Fruit fly (Drosophila melanogaster) whole organism, embryonic: ENCODE data around the gene CG4297.
A peak's percentile ranks its signal among the peaks of the same experiment; 100 is the strongest.

Experiments used
- ATbp ChIP-seq: fragments of 200-800 bp; sonication (Bioruptor generic); optimal IDR thresholded peaks from 2 replicates; lab custom pipeline; 2017; ENCODE audit warnings: missing biosample characterization, mild to moderate bottlenecking, missing genetic modification characterization, missing genetic modification reagents
- Adf1 ChIP-seq: fragments of 200-800 bp; sonication (Bioruptor generic); IDR thresholded peaks from 2 replicates; pipeline ENCODE4 v1.3.6; 2022; ENCODE audit warnings: missing biosample characterization, missing genetic modification characterization
- BtbVII ChIP-seq: fragments of 200-800 bp; sonication (Bioruptor generic); optimal IDR thresholded peaks from 3 replicates; lab custom pipeline; 2017; ENCODE audit warnings: missing biosample characterization, mild to moderate bottlenecking, missing genetic modification characterization
- CG11504 ChIP-seq: fragments of 200-800 bp; sonication (Bioruptor generic); optimal IDR thresholded peaks from 3 replicates; lab custom pipeline; 2019; ENCODE audit warnings: missing biosample characterization, mild to moderate bottlenecking, missing genetic modification characterization, moderate library complexity
- CG12104 ChIP-seq: fragments of 200-800 bp; sonication (Bioruptor generic); optimal IDR thresholded peaks from 3 replicates; lab custom pipeline; 2016; ENCODE audit warnings: missing biosample characterization, missing genetic modification characterization
- CG13894 ChIP-seq: fragments of 200-800 bp; sonication (Bioruptor generic); optimal IDR thresholded peaks from 3 replicates; lab custom pipeline; 2018; ENCODE audit warnings: missing biosample characterization, mild to moderate bottlenecking, missing genetic modification characterization, moderate library complexity
- CG14860 ChIP-seq: fragments of 200-800 bp; sonication (Bioruptor generic); IDR thresholded peaks from 3 replicates; pipeline ENCODE4 v1.3.6; 2022; ENCODE audit warnings: missing biosample characterization, missing genetic modification characterization; ENCODE audit not compliant: partially characterized antibody
- CG1529 ChIP-seq: fragments of 200-800 bp; sonication (Bioruptor generic); optimal IDR thresholded peaks from 3 replicates; lab custom pipeline; 2018; ENCODE audit warnings: missing biosample characterization, missing genetic modification characterization
- CG1602 ChIP-seq: fragments of 200-800 bp; sonication (Bioruptor generic); optimal IDR thresholded peaks from 3 replicates; lab custom pipeline; 2016; ENCODE audit warnings: missing biosample characterization, missing genetic modification characterization
- CG17385 ChIP-seq: fragments of 200-800 bp; sonication (Bioruptor generic); optimal IDR thresholded peaks from 3 replicates; lab custom pipeline; 2018; ENCODE audit warnings: missing biosample characterization, mild to moderate bottlenecking, missing genetic modification characterization
- CG17802 ChIP-seq: fragments of 200-800 bp; sonication (Bioruptor generic); optimal IDR thresholded peaks from 2 replicates; lab custom pipeline; 2018; ENCODE audit warnings: missing biosample characterization, mild to moderate bottlenecking, missing genetic modification characterization, moderate library complexity
- CG17829 ChIP-seq: fragments of 200-800 bp; optimal IDR thresholded peaks from 2 replicates; lab custom pipeline; 2019; ENCODE audit warnings: missing biosample characterization, mild to moderate bottlenecking, missing genetic modification characterization, moderate library complexity
- CG3838 ChIP-seq: fragments of 200-800 bp; sonication (Bioruptor generic); optimal IDR thresholded peaks from 3 replicates; lab custom pipeline; 2016; ENCODE audit warnings: missing biosample characterization, missing genetic modification characterization
- CG4424 ChIP-seq: fragments of 200-800 bp; sonication (Bioruptor generic); optimal IDR thresholded peaks from 3 replicates; lab custom pipeline; 2016; ENCODE audit warnings: missing biosample characterization, missing genetic modification characterization
- CG6683 ChIP-seq: fragments of 200-800 bp; sonication (Bioruptor generic); optimal IDR thresholded peaks from 2 replicates; lab custom pipeline; 2017; ENCODE audit warnings: missing biosample characterization, mild to moderate bottlenecking, missing genetic modification characterization, missing genetic modification reagents
- CG6765 ChIP-seq: fragments of 200-800 bp; sonication (Bioruptor generic); optimal IDR thresholded peaks from 3 replicates; lab custom pipeline; 2017; ENCODE audit warnings: missing biosample characterization, mild to moderate bottlenecking, missing genetic modification characterization
- CG7372 ChIP-seq: fragments of 200-800 bp; sonication (Bioruptor generic); IDR thresholded peaks from 2 replicates; pipeline ENCODE4 v1.3.6; 2022; ENCODE audit warnings: missing biosample characterization, missing genetic modification characterization
- CG8089 ChIP-seq: fragments of 200-800 bp; sonication (Bioruptor generic); optimal IDR thresholded peaks from 3 replicates; lab custom pipeline; 2016; ENCODE audit warnings: missing biosample characterization, missing genetic modification characterization
- CG8290 ChIP-seq, 3 experiments: fragments of 200-800 bp; sonication (Bioruptor generic); optimal IDR thresholded peaks; 2 replicates each; lab custom pipeline; 2016 to 2019; ENCODE audit warnings: missing biosample characterization in 3 of 3, missing genetic modification characterization in 3 of 3, mild to moderate bottlenecking in 2 of 3, moderate library complexity in 1 of 3
- CG8944 ChIP-seq: fragments of 200-800 bp; sonication (Bioruptor generic); optimal IDR thresholded peaks from 3 replicates; lab custom pipeline; 2016; ENCODE audit warnings: missing biosample characterization, missing genetic modification characterization
- CG9727 ChIP-seq: fragments of 200-800 bp; sonication (Bioruptor generic); optimal IDR thresholded peaks from 3 replicates; lab custom pipeline; 2017; ENCODE audit warnings: missing biosample characterization, mild to moderate bottlenecking, missing genetic modification characterization
- Dip3 ChIP-seq: fragments of 200-800 bp; sonication (Bioruptor generic); optimal IDR thresholded peaks from 3 replicates; lab custom pipeline; 2016; ENCODE audit warnings: missing biosample characterization, missing genetic modification characterization
- E2f1 ChIP-seq: fragments of 200-800 bp; sonication (Bioruptor generic); IDR thresholded peaks from 2 replicates; pipeline ENCODE4 v1.3.6; 2022; ENCODE audit warnings: missing biosample characterization, missing genetic modification characterization
- Gsc ChIP-seq: fragments of 200-800 bp; sonication (Bioruptor generic); IDR thresholded peaks from 2 replicates; pipeline ENCODE4 v1.3.6; 2022; ENCODE audit warnings: missing biosample characterization, missing genetic modification characterization
- HHEX ChIP-seq: fragments of 200-800 bp; sonication (Bioruptor generic); optimal IDR thresholded peaks from 3 replicates; lab custom pipeline; 2017; ENCODE audit warnings: missing biosample characterization, mild to moderate bottlenecking, missing genetic modification characterization, missing genetic modification reagents
- Hr51 ChIP-seq, 2 experiments: fragments of 200-800 bp; sonication (Bioruptor generic); optimal IDR thresholded peaks; 2 replicates in 1 of 2; 3 replicates in 1 of 2; lab custom pipeline; 2016 to 2018; ENCODE audit warnings: missing biosample characterization in 2 of 2, missing genetic modification characterization in 2 of 2, mild to moderate bottlenecking in 1 of 2, moderate library complexity in 1 of 2
- Nf-YB ChIP-seq: fragments of 200-800 bp; sonication (Bioruptor generic); optimal IDR thresholded peaks from 3 replicates; lab custom pipeline; 2019; ENCODE audit warnings: missing biosample characterization, mild to moderate bottlenecking, missing genetic modification characterization, moderate library complexity
- Nf-YC ChIP-seq: fragments of 200-800 bp; optimal IDR thresholded peaks from 3 replicates; lab custom pipeline; 2019; ENCODE audit warnings: missing biosample characterization, mild to moderate bottlenecking, missing genetic modification characterization, moderate library complexity
- Oaz ChIP-seq: fragments of 200-800 bp; sonication (Bioruptor generic); IDR thresholded peaks from 2 replicates; pipeline ENCODE4 v1.3.6; 2022; ENCODE audit warnings: missing biosample characterization, missing genetic modification characterization
- Ravus ChIP-seq: fragments of 200-800 bp; sonication (Bioruptor generic); IDR thresholded peaks from 2 replicates; pipeline ENCODE4 v1.3.6; 2022; ENCODE audit warnings: missing biosample characterization, missing genetic modification characterization
- Sox102F ChIP-seq: fragments of 200-800 bp; sonication (Bioruptor generic); optimal IDR thresholded peaks from 2 replicates; lab custom pipeline; 2018; ENCODE audit warnings: missing biosample characterization, mild to moderate bottlenecking, missing genetic modification characterization, moderate library complexity
- TFAM ChIP-seq: fragments of 200-800 bp; sonication (Bioruptor generic); optimal IDR thresholded peaks from 2 replicates; lab custom pipeline; 2017; ENCODE audit warnings: missing biosample characterization, missing genetic modification characterization, inconsistent platforms
- YL-1 ChIP-seq: fragments of 200-800 bp; sonication (Bioruptor generic); optimal IDR thresholded peaks from 3 replicates; lab custom pipeline; 2017; ENCODE audit warnings: missing biosample characterization, mild to moderate bottlenecking, missing genetic modification characterization
- dmrt99B ChIP-seq: fragments of 200-800 bp; sonication (Bioruptor generic); optimal IDR thresholded peaks from 2 replicates; lab custom pipeline; 2018; ENCODE audit warnings: missing biosample characterization, mild to moderate bottlenecking, missing genetic modification characterization, moderate library complexity
- dpn ChIP-seq, 2 experiments: fragments of 200-800 bp; sonication (Bioruptor generic); optimal IDR thresholded peaks; 3 replicates each; lab custom pipeline; 2016; ENCODE audit warnings: missing biosample characterization in 2 of 2, missing genetic modification characterization in 2 of 2
- emc ChIP-seq: fragments of 200-800 bp; sonication (Bioruptor generic); optimal IDR thresholded peaks from 2 replicates; lab custom pipeline; 2016; ENCODE audit warnings: missing biosample characterization, missing genetic modification characterization
- fd102C ChIP-seq: fragments of 200-800 bp; sonication (Bioruptor generic); optimal IDR thresholded peaks from 2 replicates; lab custom pipeline; 2018; ENCODE audit warnings: missing biosample characterization, mild to moderate bottlenecking, missing genetic modification characterization, moderate library complexity
- gem ChIP-seq: fragments of 200-800 bp; sonication (Bioruptor generic); optimal IDR thresholded peaks from 2 replicates; lab custom pipeline; 2019; ENCODE audit warnings: missing biosample characterization, mild to moderate bottlenecking, missing genetic modification characterization, moderate library complexity
- gfzf ChIP-seq: fragments of 200-800 bp; sonication (Bioruptor generic); optimal IDR thresholded peaks from 2 replicates; lab custom pipeline; 2016; ENCODE audit warnings: missing biosample characterization, mild to moderate bottlenecking, missing genetic modification characterization, moderate library complexity
- hth ChIP-seq: fragments of >200 bp; optimal IDR thresholded peaks from 2 replicates; lab custom pipeline; 2017; ENCODE audit warnings: inconsistent platforms
- mirr ChIP-seq: fragments of 200-800 bp; sonication (Bioruptor generic); optimal IDR thresholded peaks from 3 replicates; lab custom pipeline; 2018; ENCODE audit warnings: missing biosample characterization, mild to moderate bottlenecking, missing genetic modification characterization
- oc ChIP-seq: fragments of 200-800 bp; sonication (Bioruptor generic); optimal IDR thresholded peaks from 2 replicates; lab custom pipeline; 2018; ENCODE audit warnings: missing biosample characterization, mild to moderate bottlenecking, missing genetic modification characterization, moderate library complexity
- org-1 ChIP-seq: fragments of 200-800 bp; sonication (Bioruptor generic); optimal IDR thresholded peaks from 2 replicates; lab custom pipeline; 2017; ENCODE audit warnings: missing biosample characterization, missing genetic modification characterization
- otp ChIP-seq: fragments of 200-800 bp; sonication (Bioruptor generic); IDR thresholded peaks from 3 replicates; pipeline ENCODE4, ENCODE4 v1.3.6; 2022; ENCODE audit warnings: missing biosample characterization, missing genetic modification characterization
- pita ChIP-seq: fragments of 200-800 bp; sonication (Bioruptor generic); optimal IDR thresholded peaks from 2 replicates; lab custom pipeline; 2017; ENCODE audit warnings: missing biosample characterization, mild to moderate bottlenecking, missing genetic modification characterization
- ranshi ChIP-seq: fragments of 200-800 bp; sonication (Bioruptor generic); IDR thresholded peaks from 2 replicates; pipeline ENCODE4 v1.3.6; 2022; ENCODE audit warnings: missing biosample characterization, missing genetic modification characterization
- ro ChIP-seq: fragments of 200-800 bp; sonication (Bioruptor generic); IDR thresholded peaks from 2 replicates; pipeline ENCODE4 v1.3.6; 2022; ENCODE audit warnings: missing biosample characterization, missing genetic modification characterization
- run ChIP-seq: fragments of 200-800 bp; sonication (Bioruptor generic); optimal IDR thresholded peaks from 3 replicates; lab custom pipeline; 2018; ENCODE audit warnings: missing biosample characterization, mild to moderate bottlenecking, missing genetic modification characterization
- salm ChIP-seq: fragments of 200-800 bp; sonication (Bioruptor generic); optimal IDR thresholded peaks from 2 replicates; lab custom pipeline; 2018; ENCODE audit warnings: missing biosample characterization, mild to moderate bottlenecking, missing genetic modification characterization
- sima ChIP-seq: fragments of 200-800 bp; sonication (Bioruptor generic); optimal IDR thresholded peaks from 2 replicates; lab custom pipeline; 2016; ENCODE audit warnings: missing biosample characterization, missing genetic modification characterization
- zf30C ChIP-seq: fragments of 200-800 bp; sonication (Bioruptor generic); optimal IDR thresholded peaks from 3 replicates; lab custom pipeline; 2018; ENCODE audit warnings: missing biosample characterization, mild to moderate bottlenecking, missing genetic modification characterization

CG4297 gene

dm6 chr2L:471021-471479, 950 bp downstream of the CG4297 start (continued):
- TF ChIP-seq ranshi (GFP tag; lab: Robert Waterston, UW), result no peak
- TF ChIP-seq CG17829, result peak; percentile 35
- peak; percentile 33 for TF ChIP-seq YL-1 (GFP tag; lab: Kevin White, UChicago)
- peak; percentile 64 for TF ChIP-seq oc (tag; lab: Kevin White, UChicago)
- no peak for TF ChIP-seq fd102C (GFP tag; lab: Kevin White, UChicago)
- TF ChIP-seq CG3838 (GFP tag; lab: Kevin White, UChicago), result no peak
- TF ChIP-seq CG8944 (GFP tag; lab: Kevin White, UChicago), result no peak
- TF ChIP-seq CG14860, result no peak
- peak; percentile 25 for TF ChIP-seq CG12104 (GFP tag; lab: Kevin White, UChicago)
- no peak for TF ChIP-seq Dip3
- TF ChIP-seq CG13894 (tag; lab: Kevin White, UChicago), result no peak
- no peak for TF ChIP-seq CG8290 (GFP tag; optimal IDR thresholded peaks at IDR 0.05; lab: Kevin White, UChicago)
- no peak for TF ChIP-seq CG8290 (tag; optimal IDR thresholded peaks at IDR 0.05; lab: Kevin White, UChicago)
- peak; percentile 46 for TF ChIP-seq CG4424
- TF ChIP-seq E2f1, result no peak
- TF ChIP-seq CG1602, result peak; percentile 43
- TF ChIP-seq otp, result no peak
- no peak for TF ChIP-seq ro (GFP tag; lab: Robert Waterston, UW)
- no peak for TF ChIP-seq pita
- peak; percentile 92 for TF ChIP-seq gem (tag; lab: Kevin White, UChicago)
- TF ChIP-seq sima (GFP tag; lab: Kevin White, UChicago), result no peak
- peak; percentile 59 for TF ChIP-seq BtbVII (GFP tag; lab: Kevin White, UChicago)
- TF ChIP-seq emc (GFP tag; lab: Kevin White, UChicago), result no peak
- TF ChIP-seq zf30C (GFP tag; lab: Kevin White, UChicago), result peak; percentile 9
- TF ChIP-seq dmrt99B (tag; lab: Kevin White, UChicago), result peak; percentile 83
- no peak for TF ChIP-seq CG6765 (GFP tag; lab: Kevin White, UChicago)
- peak in 1 of 2 experiments; percentile 20 for TF ChIP-seq dpn (GFP tag; optimal IDR thresholded peaks at IDR 0.05; lab: Kevin White, UChicago)
- peak; percentile 70 for TF ChIP-seq CG17385 (GFP tag; lab: Kevin White, UChicago)
- TF ChIP-seq Sox102F, result peak; percentile 87
- no peak for TF ChIP-seq Gsc (GFP tag; lab: Robert Waterston, UW)
- no peak for TF ChIP-seq TFAM (GFP tag; lab: Kevin White, UChicago)
- TF ChIP-seq HHEX (GFP tag; lab: Kevin White, UChicago), result peak; percentile 44
- no peak for TF ChIP-seq mirr (GFP tag; lab: Kevin White, UChicago)
- peak; percentile 51 for TF ChIP-seq org-1
- peak; percentile 70 for TF ChIP-seq salm (tag; lab: Kevin White, UChicago)
- peak in 1 of 2 experiments; percentile 83 for TF ChIP-seq Hr51 (GFP tag; optimal IDR thresholded peaks at IDR 0.05; lab: Kevin White, UChicago)
- peak; percentile 42 for TF ChIP-seq CG1529 (GFP tag; lab: Kevin White, UChicago)
- peak; percentile 71 for TF ChIP-seq ATbp
- TF ChIP-seq hth (lab: Kevin White, UChicago), result no peak
- TF ChIP-seq run, result peak; percentile 68
- TF ChIP-seq CG7372 (GFP tag; lab: Robert Waterston, UW), result no peak
- peak; percentile 74 for TF ChIP-seq CG11504 (tag; lab: Kevin White, UChicago)
- no peak for TF ChIP-seq CG8089 (GFP tag; lab: Kevin White, UChicago)
- no peak for TF ChIP-seq Nf-YC (tag; lab: Kevin White, UChicago)
- peak; percentile 29 for TF ChIP-seq CG9727
- TF ChIP-seq Oaz (GFP tag; lab: Robert Waterston, UW), result no peak
- no peak for TF ChIP-seq gfzf (GFP tag; lab: Kevin White, UChicago)
- TF ChIP-seq CG17802 (tag; lab: Kevin White, UChicago), result peak; percentile 20
- TF ChIP-seq Adf1 (GFP tag; lab: Robert Waterston, UW), result no peak
- peak; percentile 53 for TF ChIP-seq CG6683
- TF ChIP-seq Ravus (GFP tag; lab: Robert Waterston, UW), result no peak
- TF ChIP-seq Nf-YB (GFP tag; lab: Kevin White, UChicago), result peak; percentile 34
